Worm (Caenorhabditis elegans): Measurements from ENCODE around the gene T27A8.3.

DNA sequence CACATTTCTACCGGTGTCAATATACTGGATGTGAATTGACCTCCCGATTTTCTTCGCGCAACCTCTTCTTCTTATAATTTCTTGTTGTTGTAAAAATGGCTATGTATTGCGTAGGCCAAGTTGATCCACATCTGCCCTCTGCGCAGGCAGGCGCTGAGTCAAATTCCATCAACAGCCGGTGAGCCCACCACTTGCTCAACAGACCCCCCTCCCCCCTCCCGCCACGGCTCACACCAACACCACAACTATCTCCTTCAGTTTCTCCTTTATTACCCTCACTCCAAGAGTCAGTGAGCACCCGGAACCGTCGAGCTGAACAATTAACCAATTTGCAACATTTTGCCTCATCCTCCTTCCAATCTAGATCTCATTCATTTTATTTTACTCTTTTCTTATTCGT is 18.2 kb upstream of the T27A8.3 start:
- TF ChIP-seq him-1 (tag; optimal IDR thresholded peaks at IDR 0.05) (no peak), W03F9.2 (tag; optimal IDR thresholded peaks at IDR 0.05) (no peak), dao-5 (tag; optimal IDR thresholded peaks at IDR 0.05) (no peak)
